Worm (Caenorhabditis elegans): ENCODE results near the gene F20B6.10.
"Not testable (repeated sequence)": the region's sequence is repeated elsewhere in the genome, so short reads cannot be mapped to it uniquely, and the experiment has no call there.

Gene F20B6.10

DNA sequence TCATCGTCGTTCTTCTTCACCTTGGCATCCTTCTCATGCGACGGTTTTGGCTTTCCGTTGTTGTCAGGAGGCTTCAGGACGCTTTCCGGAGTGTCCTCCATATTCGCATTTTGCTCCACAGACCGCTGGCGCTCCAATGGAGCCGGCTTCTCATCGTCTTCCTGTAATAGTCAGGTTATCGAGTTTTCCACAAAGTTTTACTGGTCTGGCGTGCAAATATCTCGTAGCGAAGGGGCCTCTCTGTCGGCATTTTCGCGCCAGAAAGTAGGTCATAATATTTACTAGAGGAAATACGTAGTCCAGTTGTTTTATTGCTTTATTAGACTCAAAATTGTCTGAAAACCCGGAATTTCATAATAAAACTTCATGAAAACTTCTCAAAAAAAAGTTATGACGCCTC lies 14.9 kb downstream of the F20B6.10 start, which contains the start of gene F20B6.6:
Gene F20B6.6, minus strand, starts transcription at position 101 of the 400 bp plus-strand sequence.
- TF ChIP-seq nhr-23, R02D3.7, nhr-10 (tag; optimal IDR thresholded peaks at IDR 0.05): not testable (repeated sequence)

DNA sequence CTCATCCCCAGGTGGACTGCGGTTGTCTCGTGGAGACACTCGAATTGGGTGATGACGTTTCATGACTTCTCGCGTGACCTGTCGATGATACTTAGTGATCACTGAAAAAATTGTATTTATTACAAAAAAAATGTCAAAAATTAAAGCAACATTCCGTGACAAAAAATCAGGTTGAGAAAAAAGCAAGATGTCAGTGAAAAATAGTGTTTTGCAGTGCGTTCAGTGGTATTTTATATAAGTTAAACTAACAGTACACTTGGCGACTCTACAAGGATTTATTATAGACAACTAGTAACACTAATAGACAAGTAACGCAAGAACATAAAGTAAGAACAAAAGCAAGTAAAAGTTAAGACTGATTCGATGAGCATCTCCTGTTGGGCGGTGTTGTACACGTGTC lies 17.2 kb downstream of the F20B6.10 start, which contains the start of gene F20B6.5:
Gene F20B6.5, minus strand, starts transcription at position 101 of the 400 bp plus-strand sequence.
- not testable (repeated sequence) for TF ChIP-seq lin-13 (GFP tag; optimal IDR thresholded peaks at IDR 0.05); F13H6.1 (tag; optimal IDR thresholded peaks at IDR 0.05); nhr-237 (tag; optimal IDR thresholded peaks at IDR 0.05)

DNA sequence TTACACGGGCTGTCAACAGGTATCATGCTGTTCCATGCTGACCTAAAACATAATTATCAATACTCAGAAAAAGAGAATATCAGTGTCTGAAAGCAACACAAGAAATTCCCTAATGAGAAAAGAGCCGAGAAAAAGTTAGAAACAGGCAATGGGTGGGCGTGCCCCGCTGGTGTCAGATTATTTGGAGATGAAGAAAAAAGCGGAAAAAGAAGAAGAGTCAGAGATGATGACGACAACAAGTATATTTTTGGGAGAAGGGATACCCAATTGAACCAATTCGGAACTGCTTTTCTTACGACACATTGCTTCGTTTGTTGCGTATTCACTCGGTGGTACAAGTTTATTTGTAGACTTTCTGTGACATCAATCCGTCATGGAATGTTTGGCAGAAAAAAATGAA lies 20.6 kb downstream of the F20B6.10 start, which contains the start of gene F20B6.4:
Gene F20B6.4, minus strand, starts transcription at position 101 of the 400 bp plus-strand sequence.
- TF ChIP-seq ceh-82 (tag; optimal IDR thresholded peaks at IDR 0.05): no peak
- TF ChIP-seq nhr-6 (tag; optimal IDR thresholded peaks at IDR 0.05): no peak
- no peak for TF ChIP-seq alr-1 (tag; optimal IDR thresholded peaks at IDR 0.05)
- TF ChIP-seq mab-5 (tag; optimal IDR thresholded peaks at IDR 0.05): no peak
- TF ChIP-seq ztf-4 (tag; optimal IDR thresholded peaks at IDR 0.05): no peak
- TF ChIP-seq nhr-237 (tag; optimal IDR thresholded peaks at IDR 0.05): no peak
- no peak for TF ChIP-seq nhr-23 (tag; optimal IDR thresholded peaks at IDR 0.05)
- no peak for TF ChIP-seq snpc-4 (tag; optimal IDR thresholded peaks at IDR 0.05)
- no peak for TF ChIP-seq sma-3 (GFP tag; optimal IDR thresholded peaks at IDR 0.05)
- TF ChIP-seq nhr-77 (tag; optimal IDR thresholded peaks at IDR 0.05): no peak
- no peak for TF ChIP-seq blmp-1 (tag; optimal IDR thresholded peaks at IDR 0.05; ENCODE audit: insufficient read depth)
- TF ChIP-seq lin-11 (tag; optimal IDR thresholded peaks at IDR 0.05): no peak
- no peak for TF ChIP-seq egl-27 (tag; optimal IDR thresholded peaks at IDR 0.05)
- TF ChIP-seq peb-1 (tag; optimal IDR thresholded peaks at IDR 0.05): no peak
- TF ChIP-seq ZK546.5 (tag; optimal IDR thresholded peaks at IDR 0.05): no peak
- no peak for TF ChIP-seq lin-39 (tag; optimal IDR thresholded peaks at IDR 0.05)

DNA sequence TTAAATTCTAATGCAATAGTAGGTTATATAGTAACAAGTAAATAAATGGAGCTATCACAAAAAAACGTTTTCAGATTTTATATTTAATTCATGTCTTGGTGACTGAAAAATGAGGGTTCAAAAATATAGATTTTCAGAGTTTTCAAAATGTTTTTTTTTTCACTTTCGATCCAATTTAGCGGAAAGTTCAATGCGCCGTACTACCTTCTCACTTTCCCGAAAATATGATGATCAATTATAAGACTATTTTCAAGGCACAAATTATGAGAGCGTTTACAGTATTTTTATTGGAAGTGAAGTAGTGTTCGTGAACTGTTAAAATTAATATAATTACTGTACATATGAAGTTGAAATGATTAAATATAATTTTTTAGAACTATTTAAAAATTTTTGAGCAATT lies 23.9 kb downstream of the F20B6.10 start:
- TF ChIP-seq gmeb-1 (tag; optimal IDR thresholded peaks at IDR 0.05) (peak; percentile 25), nhr-21 (tag; optimal IDR thresholded peaks at IDR 0.05) (peak; percentile 5), nhr-23 (tag; optimal IDR thresholded peaks at IDR 0.05) (no peak), ztf-4 (tag; optimal IDR thresholded peaks at IDR 0.05) (peak; percentile 20)

DNA sequence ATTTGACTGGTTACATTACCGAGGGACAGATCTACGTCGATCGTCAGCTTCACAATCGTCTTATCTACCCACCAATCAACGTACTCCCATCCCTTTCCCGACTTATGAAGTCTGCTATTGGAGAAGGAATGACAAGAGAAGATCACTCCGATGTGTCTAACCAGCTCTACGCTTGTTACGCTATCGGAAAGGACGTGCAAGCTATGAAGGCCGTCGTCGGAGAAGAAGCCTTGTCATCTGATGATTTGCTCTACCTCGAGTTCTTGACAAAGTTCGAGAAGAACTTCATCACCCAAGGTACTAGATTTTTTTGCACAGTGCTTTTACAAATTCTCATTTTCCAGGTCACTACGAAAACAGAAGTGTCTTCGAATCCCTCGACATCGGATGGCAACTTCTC lies 24.8 kb downstream of the F20B6.10 start:
- TF ChIP-seq mab-5 (tag; optimal IDR thresholded peaks at IDR 0.05) (no peak), crh-2 (tag; optimal IDR thresholded peaks at IDR 0.05) (no peak), alr-1 (tag; optimal IDR thresholded peaks at IDR 0.05) (no peak), nhr-10 (tag; optimal IDR thresholded peaks at IDR 0.05) (no peak)

DNA sequence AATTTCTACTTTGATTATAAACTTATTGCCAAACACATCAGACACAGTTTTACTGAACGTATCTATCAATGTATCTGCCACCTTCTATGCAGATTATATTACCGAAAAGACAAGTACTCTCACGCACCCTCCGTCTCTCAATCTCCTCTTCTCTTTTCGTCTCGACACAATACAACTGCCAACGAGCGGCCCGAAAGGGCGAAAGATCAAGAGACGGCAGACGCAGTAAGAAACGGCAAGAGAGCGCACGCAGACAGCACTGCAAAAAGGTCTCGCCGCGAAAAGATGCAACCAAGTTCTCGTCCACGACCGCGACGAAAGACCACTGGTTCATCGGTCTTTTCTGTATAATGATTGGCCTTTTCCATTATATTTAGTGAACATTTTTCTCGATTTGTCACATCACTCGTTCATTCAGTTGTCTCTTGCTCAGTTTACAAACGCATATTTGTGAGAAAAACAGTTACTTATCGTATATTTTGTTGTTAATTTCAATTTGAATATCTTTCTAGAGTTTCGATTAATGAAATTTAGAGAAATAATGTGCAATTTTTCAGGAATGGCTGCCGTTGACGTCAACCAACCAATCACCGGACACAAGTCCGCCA lies 26.4 kb downstream of the F20B6.10 start, which contains the start of gene vha-12:
Gene vha-12, plus strand, starts transcription at position 558 of the 608 bp plus-strand sequence.
- no peak for TF ChIP-seq Y55F3AM.14 (GFP tag; optimal IDR thresholded peaks at IDR 0.05)
- TF ChIP-seq F13H6.1 (tag; optimal IDR thresholded peaks at IDR 0.05): peak; percentile 94
- TF ChIP-seq nhr-237 (tag; optimal IDR thresholded peaks at IDR 0.05): no peak
- no peak for TF ChIP-seq unc-39 (tag; optimal IDR thresholded peaks at IDR 0.05)
- TF ChIP-seq mdl-1 (tag; optimal IDR thresholded peaks at IDR 0.05): peak; percentile 54 to 65
- peak; percentile 87 for TF ChIP-seq sem-4 (tag; optimal IDR thresholded peaks at IDR 0.05)
- peak; percentile 26 for TF ChIP-seq ZK546.5 (tag; optimal IDR thresholded peaks at IDR 0.05)
- TF ChIP-seq ama-1 (optimal IDR thresholded peaks at IDR 0.05): peak; percentile 64
- TF ChIP-seq nhr-12 (tag; optimal IDR thresholded peaks at IDR 0.05): no peak
- no peak for TF ChIP-seq ceh-16 (tag; optimal IDR thresholded peaks at IDR 0.05)
- peak; percentile 97 for TF ChIP-seq crh-2 (tag; optimal IDR thresholded peaks at IDR 0.05)
- no peak for TF ChIP-seq nhr-23 (tag; optimal IDR thresholded peaks at IDR 0.05)
- peak; percentile 18 for TF ChIP-seq nhr-11 (tag; optimal IDR thresholded peaks at IDR 0.05)
- no peak for TF ChIP-seq aly-2 (tag; optimal IDR thresholded peaks at IDR 0.05)
- no peak for TF ChIP-seq dmd-4 (tag; optimal IDR thresholded peaks at IDR 0.05)
- peak; percentile 17 for TF ChIP-seq nhr-77 (tag; optimal IDR thresholded peaks at IDR 0.05)
- TF ChIP-seq alr-1 (tag; optimal IDR thresholded peaks at IDR 0.05): no peak
- no peak for TF ChIP-seq skn-1 (tag; optimal IDR thresholded peaks at IDR 0.05)
- TF ChIP-seq nhr-6 (tag; optimal IDR thresholded peaks at IDR 0.05): peak; percentile 71
- peak; percentile 80 for TF ChIP-seq gmeb-1 (tag; optimal IDR thresholded peaks at IDR 0.05)
- TF ChIP-seq zag-1 (tag; optimal IDR thresholded peaks at IDR 0.05): peak; percentile 79
- TF ChIP-seq sma-9 (GFP tag; optimal IDR thresholded peaks at IDR 0.05): peak; percentile 93
- no peak for TF ChIP-seq sma-9 (tag; optimal IDR thresholded peaks at IDR 0.05)
- no peak for TF ChIP-seq lin-39 (tag; optimal IDR thresholded peaks at IDR 0.05)
- TF ChIP-seq C34F6.9 (tag; optimal IDR thresholded peaks at IDR 0.05): peak; percentile 95
- peak; percentile 56 for TF ChIP-seq blmp-1 (tag; optimal IDR thresholded peaks at IDR 0.05; ENCODE audit: insufficient read depth)
- peak; percentile 86 for TF ChIP-seq lin-11 (tag; optimal IDR thresholded peaks at IDR 0.05)
- no peak for TF ChIP-seq R02D3.7 (tag; optimal IDR thresholded peaks at IDR 0.05)
- no peak for TF ChIP-seq mbf-1 (tag; optimal IDR thresholded peaks at IDR 0.05)
- no peak for TF ChIP-seq ztf-11 (tag; optimal IDR thresholded peaks at IDR 0.05)
- no peak for TF ChIP-seq elt-3 (tag; optimal IDR thresholded peaks at IDR 0.05)
- peak; percentile 89 for TF ChIP-seq egl-27 (tag; optimal IDR thresholded peaks at IDR 0.05)
- TF ChIP-seq nhr-21 (tag; optimal IDR thresholded peaks at IDR 0.05): peak; percentile 91
